Fruit fly (Drosophila melanogaster): ENCODE results near the gene Rlip.

- TF ChIP-seq CG8478 (optimal IDR thresholded peaks at IDR 0.05) (no peak), CTCF (optimal IDR thresholded peaks at IDR 0.05) (no peak)
Observed at dm6 chr3R:20987836-20988235, 29.6 kb upstream of the Rlip start, which contains the start of gene CG43446.

All from S2 (cell line).